Worm (Caenorhabditis elegans): ENCODE data around the gene lars-1.

- TF ChIP-seq unc-62 (GFP tag; optimal IDR thresholded peaks at IDR 0.05) (no peak), nhr-25 (tag; optimal IDR thresholded peaks at IDR 0.05) (no peak), nhr-77 (tag; optimal IDR thresholded peaks at IDR 0.05) (no peak), snpc-4 (tag; optimal IDR thresholded peaks at IDR 0.05) (no peak), mdl-1 (tag; optimal IDR thresholded peaks at IDR 0.05) (no peak), elt-1 (tag; optimal IDR thresholded peaks at IDR 0.05) (no peak), ztf-11 (tag; optimal IDR thresholded peaks at IDR 0.05) (no peak), lin-39 (tag; optimal IDR thresholded peaks at IDR 0.05) (no peak), ceh-9 (tag; optimal IDR thresholded peaks at IDR 0.05) (no peak)
These were observed 22.5 kb downstream of the lars-1 start, which contains the start of gene C16C10.8 for ce11 chrIII:4164071-4164470.

Data from whole organism, L3 larva.